Worm (Caenorhabditis elegans) whole organism, L2 larva: ENCODE measurements around the gene srbc-6.
A peak's percentile ranks its signal among the peaks of the same experiment; 100 is the strongest.

ENCODE experiments used
- C34F6.9 ChIP-seq: fragments of 150-350 bp; optimal IDR thresholded peaks from 2 replicates; lab custom pipeline; 2014; ENCODE audit warnings: missing biosample characterization, missing genetic modification characterization
- F13H6.1 ChIP-seq: sonication (generic microtip); optimal IDR thresholded peaks from 2 replicates; lab custom pipeline; 2016; ENCODE audit warnings: missing genetic modification characterization, missing compliant biosample characterization
- R02D3.7 ChIP-seq: fragments of 150-350 bp; optimal IDR thresholded peaks from 2 replicates; lab custom pipeline; 2014; ENCODE audit warnings: missing biosample characterization, missing genetic modification characterization
- Y55F3AM.14 ChIP-seq: fragments of 200-800 bp; sonication (Bioruptor generic); optimal IDR thresholded peaks from 2 replicates; lab custom pipeline; 2018; ENCODE audit warnings: mild to moderate bottlenecking, missing genetic modification characterization, missing compliant biosample characterization
- ZK546.5 ChIP-seq: sonication (generic microtip); optimal IDR thresholded peaks from 2 replicates; lab custom pipeline; 2017; ENCODE audit warnings: missing biosample characterization, missing genetic modification characterization
- aly-2 ChIP-seq: fragments of 150-350 bp; optimal IDR thresholded peaks from 2 replicates; lab custom pipeline; 2014; ENCODE audit warnings: missing biosample characterization, missing genetic modification characterization
- ama-1 ChIP-seq: fragments of 150-350 bp; optimal IDR thresholded peaks from 2 replicates; lab custom pipeline; 2018; ENCODE audit warnings: inconsistent platforms
- blmp-1 ChIP-seq: sonication (generic microtip); optimal IDR thresholded peaks from 2 replicates; lab custom pipeline; 2017; ENCODE audit warnings: missing genetic modification characterization, mild to moderate bottlenecking, missing compliant biosample characterization, antibody characterized with exemption, moderate library complexity; ENCODE audit not compliant: insufficient read depth
- ceh-16 ChIP-seq: fragments of 150-350 bp; optimal IDR thresholded peaks from 2 replicates; lab custom pipeline; 2014; ENCODE audit warnings: missing biosample characterization, missing genetic modification characterization
- ceh-82 ChIP-seq: fragments of 150-350 bp; optimal IDR thresholded peaks from 2 replicates; lab custom pipeline; 2014; ENCODE audit warnings: missing biosample characterization, missing genetic modification characterization
- crh-2 ChIP-seq: sonication (generic microtip); optimal IDR thresholded peaks from 2 replicates; lab custom pipeline; 2017; ENCODE audit warnings: missing biosample characterization, missing genetic modification characterization
- dmd-4 ChIP-seq: sonication (generic microtip); optimal IDR thresholded peaks from 2 replicates; lab custom pipeline; 2017; ENCODE audit warnings: missing biosample characterization, missing genetic modification characterization
- egl-27 ChIP-seq: sonication (generic microtip); optimal IDR thresholded peaks from 3 replicates; lab custom pipeline; 2017; ENCODE audit warnings: missing biosample characterization, missing genetic modification reagents, missing genetic modification characterization
- elt-1 ChIP-seq: fragments of 150-350 bp; optimal IDR thresholded peaks from 2 replicates; lab custom pipeline; 2014; ENCODE audit warnings: missing biosample characterization, missing genetic modification characterization
- elt-3 ChIP-seq: sonication (generic microtip); optimal IDR thresholded peaks from 2 replicates; lab custom pipeline; 2017; ENCODE audit warnings: missing biosample characterization, missing genetic modification characterization
- fos-1 ChIP-seq: fragments of 150-350 bp; optimal IDR thresholded peaks from 2 replicates; lab custom pipeline; 2014; ENCODE audit warnings: missing biosample characterization, missing genetic modification characterization
- gmeb-1 ChIP-seq: fragments of 150-350 bp; optimal IDR thresholded peaks from 2 replicates; lab custom pipeline; 2014; ENCODE audit warnings: missing biosample characterization, missing genetic modification characterization
- lin-11 ChIP-seq: fragments of 150-350 bp; sonication (generic microtip); optimal IDR thresholded peaks from 2 replicates; lab custom pipeline; 2014; ENCODE audit warnings: missing biosample characterization, missing genetic modification characterization, inconsistent platforms, mixed read lengths
- lin-13 ChIP-seq: fragments of 150-350 bp; optimal IDR thresholded peaks from 2 replicates; lab custom pipeline; 2014; ENCODE audit warnings: missing biosample characterization, missing genetic modification reagents, missing genetic modification characterization
- lin-39 ChIP-seq: fragments of 150-350 bp; optimal IDR thresholded peaks from 2 replicates; lab custom pipeline; 2014; ENCODE audit warnings: missing biosample characterization, missing genetic modification reagents, missing genetic modification characterization
- lsy-2 ChIP-seq, 2 experiments: fragments of 150-350 bp in 1 of 2; sonication (generic microtip) in 1 of 2; optimal IDR thresholded peaks; 2 replicates each; lab custom pipeline; 2014 to 2017; ENCODE audit warnings: missing biosample characterization in 2 of 2, missing genetic modification characterization in 2 of 2
- mab-5 ChIP-seq: fragments of 150-350 bp; optimal IDR thresholded peaks from 2 replicates; lab custom pipeline; 2014; ENCODE audit warnings: missing biosample characterization, missing genetic modification characterization
- nhr-10 ChIP-seq: sonication (generic microtip); optimal IDR thresholded peaks from 2 replicates; lab custom pipeline; 2017; ENCODE audit warnings: missing biosample characterization, missing genetic modification characterization
- nhr-11 ChIP-seq: fragments of 150-350 bp; optimal IDR thresholded peaks from 2 replicates; lab custom pipeline; 2014; ENCODE audit warnings: missing biosample characterization, missing genetic modification characterization
- nhr-12 ChIP-seq: fragments of 150-350 bp; optimal IDR thresholded peaks from 2 replicates; lab custom pipeline; 2014; ENCODE audit warnings: missing biosample characterization, missing genetic modification characterization
- nhr-129 ChIP-seq: fragments of 150-350 bp; optimal IDR thresholded peaks from 2 replicates; lab custom pipeline; 2014; ENCODE audit warnings: missing biosample characterization, missing genetic modification characterization
- nhr-21 ChIP-seq: fragments of 150-350 bp; optimal IDR thresholded peaks from 2 replicates; lab custom pipeline; 2014; ENCODE audit warnings: missing biosample characterization, missing genetic modification characterization
- nhr-23 ChIP-seq: fragments of 150-350 bp; optimal IDR thresholded peaks from 2 replicates; lab custom pipeline; 2014; ENCODE audit warnings: missing biosample characterization, missing genetic modification reagents, missing genetic modification characterization
- nhr-237 ChIP-seq: fragments of 150-350 bp; optimal IDR thresholded peaks from 2 replicates; lab custom pipeline; 2014; ENCODE audit warnings: missing biosample characterization, missing genetic modification characterization
- nhr-25 ChIP-seq: fragments of 150-350 bp; sonication (generic microtip); optimal IDR thresholded peaks from 3 replicates; lab custom pipeline; 2014; ENCODE audit warnings: missing biosample characterization, missing genetic modification characterization
- nhr-6 ChIP-seq: fragments of 150-350 bp; optimal IDR thresholded peaks from 2 replicates; lab custom pipeline; 2014; ENCODE audit warnings: missing biosample characterization, missing genetic modification characterization
- nhr-77 ChIP-seq: fragments of 150-350 bp; optimal IDR thresholded peaks from 2 replicates; lab custom pipeline; 2014; ENCODE audit warnings: missing biosample characterization, missing genetic modification characterization
- peb-1 ChIP-seq: fragments of 150-350 bp; optimal IDR thresholded peaks from 2 replicates; lab custom pipeline; 2014; ENCODE audit warnings: missing biosample characterization, missing genetic modification characterization
- sem-4 ChIP-seq: fragments of 150-350 bp; optimal IDR thresholded peaks from 2 replicates; lab custom pipeline; 2014; ENCODE audit warnings: missing biosample characterization, missing genetic modification reagents, missing genetic modification characterization
- sma-3 ChIP-seq: sonication (generic microtip); optimal IDR thresholded peaks from 2 replicates; lab custom pipeline; 2016; ENCODE audit warnings: missing genetic modification reagents, missing genetic modification characterization, missing compliant biosample characterization
- sma-9 ChIP-seq, 2 experiments: fragments of 150-350 bp in 1 of 2; sonication (generic microtip) in 1 of 2; optimal IDR thresholded peaks; 2 replicates each; lab custom pipeline; 2014 to 2016; ENCODE audit warnings: missing genetic modification characterization in 2 of 2, mild to moderate bottlenecking in 1 of 2, missing biosample characterization in 1 of 2, missing compliant biosample characterization in 1 of 2, missing genetic modification reagents in 1 of 2, moderate library complexity in 1 of 2
- snpc-4 ChIP-seq: fragments of 150-350 bp; optimal IDR thresholded peaks from 2 replicates; lab custom pipeline; 2014; ENCODE audit warnings: missing biosample characterization, missing genetic modification characterization
- unc-39 ChIP-seq: fragments of 150-350 bp; optimal IDR thresholded peaks from 2 replicates; lab custom pipeline; 2014; ENCODE audit warnings: missing biosample characterization, missing genetic modification characterization
- unc-62 ChIP-seq: fragments of 150-350 bp; optimal IDR thresholded peaks from 2 replicates; lab custom pipeline; 2014; ENCODE audit warnings: missing biosample characterization, missing genetic modification reagents, missing genetic modification characterization
- zag-1 ChIP-seq: fragments of 150-350 bp; optimal IDR thresholded peaks from 2 replicates; lab custom pipeline; 2014; ENCODE audit warnings: missing biosample characterization, missing genetic modification characterization
- ztf-1 ChIP-seq: fragments of 200-800 bp; sonication (Bioruptor generic); conservative IDR thresholded peaks from 2 replicates; pipeline ENCODE4 v1.3.6; 2022; ENCODE audit warnings: missing genetic modification characterization, missing compliant biosample characterization
- ztf-11 ChIP-seq: sonication (generic microtip); optimal IDR thresholded peaks from 2 replicates; lab custom pipeline; 2017; ENCODE audit warnings: missing biosample characterization, missing genetic modification characterization
- ztf-4 ChIP-seq: fragments of 150-350 bp; optimal IDR thresholded peaks from 2 replicates; lab custom pipeline; 2014; ENCODE audit warnings: missing biosample characterization, missing genetic modification characterization

srbc-6 gene

DNA sequence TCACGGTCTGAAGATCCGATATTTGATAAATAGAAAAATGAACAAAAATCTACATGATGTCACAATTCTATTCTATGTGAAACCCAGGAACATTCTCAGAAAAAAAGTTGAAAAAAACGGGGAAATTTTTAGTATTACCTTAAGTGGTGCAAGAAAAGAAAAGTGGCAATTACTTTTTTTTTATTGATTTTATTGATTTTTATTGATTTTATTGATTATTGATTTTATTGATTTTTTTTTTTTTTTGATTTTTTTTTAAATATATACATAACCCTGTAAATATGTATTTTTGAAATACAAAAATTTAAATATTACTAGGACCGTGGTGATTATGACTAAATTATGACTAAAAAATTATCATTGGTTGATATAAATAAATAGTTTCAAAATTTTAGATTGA lies 1.7 kb downstream of the srbc-6 start:
- TF ChIP-seq nhr-25 (tag; lab: Kevin White, UChicago): no peak
- TF ChIP-seq ztf-4: no peak
- TF ChIP-seq nhr-237: no peak
- no peak for TF ChIP-seq ceh-16
- TF ChIP-seq unc-62 (GFP tag; lab: Kevin White, UChicago): no peak
- no peak for TF ChIP-seq gmeb-1 (tag; lab: Kevin White, UChicago)
- TF ChIP-seq blmp-1 (tag; lab: Kevin White, UChicago): no peak
- no peak for TF ChIP-seq nhr-129
- no peak for TF ChIP-seq crh-2 (tag; lab: Kevin White, UChicago)
- no peak for TF ChIP-seq sma-3 (GFP tag; lab: Kevin White, UChicago)
- no peak for TF ChIP-seq nhr-23 (tag; lab: Kevin White, UChicago)

DNA sequence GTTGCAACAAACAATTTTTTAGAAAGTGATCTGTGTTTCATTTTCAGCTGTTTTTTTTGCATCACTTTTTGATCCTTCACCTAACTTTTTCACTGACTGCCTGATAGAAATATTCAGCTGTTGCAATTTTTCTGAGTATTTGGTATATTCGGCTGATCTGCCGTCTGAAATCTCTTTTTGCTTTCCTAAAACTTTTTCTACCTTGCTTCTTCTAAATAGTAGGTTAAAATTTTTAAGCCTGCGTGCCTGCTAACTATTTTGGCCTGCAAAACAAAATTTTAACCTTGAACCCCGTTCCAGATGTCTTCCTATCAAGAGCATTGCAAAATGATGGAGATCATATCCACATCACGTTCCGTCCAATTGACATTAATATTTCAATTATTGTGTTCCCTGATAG lies 6.2 kb downstream of the srbc-6 start, which contains the start of gene srab-8:
srab-8 (plus strand) TSS at position 301 of the 400 bp plus-strand sequence.
- TF ChIP-seq C34F6.9 (tag; lab: Kevin White, UChicago) (no peak), Y55F3AM.14 (no peak), ztf-4 (no peak), sem-4 (tag; lab: Kevin White, UChicago) (no peak), nhr-21 (tag; lab: Kevin White, UChicago) (no peak), nhr-23 (tag; lab: Kevin White, UChicago) (no peak), unc-39 (tag; lab: Kevin White, UChicago) (no peak), nhr-12 (tag; lab: Kevin White, UChicago) (no peak), crh-2 (tag; lab: Kevin White, UChicago) (no peak), nhr-237 (no peak), R02D3.7 (no peak), F13H6.1 (tag; lab: Kevin White, UChicago) (no peak), egl-27 (tag; lab: Kevin White, UChicago) (no peak), nhr-11 (tag; lab: Kevin White, UChicago) (no peak), aly-2 (tag; lab: Kevin White, UChicago) (no peak), ama-1 (no peak), lsy-2 (tag; optimal IDR thresholded peaks at IDR 0.05; lab: Kevin White, UChicago) (no peak), ZK546.5 (tag; lab: Kevin White, UChicago) (no peak)

DNA sequence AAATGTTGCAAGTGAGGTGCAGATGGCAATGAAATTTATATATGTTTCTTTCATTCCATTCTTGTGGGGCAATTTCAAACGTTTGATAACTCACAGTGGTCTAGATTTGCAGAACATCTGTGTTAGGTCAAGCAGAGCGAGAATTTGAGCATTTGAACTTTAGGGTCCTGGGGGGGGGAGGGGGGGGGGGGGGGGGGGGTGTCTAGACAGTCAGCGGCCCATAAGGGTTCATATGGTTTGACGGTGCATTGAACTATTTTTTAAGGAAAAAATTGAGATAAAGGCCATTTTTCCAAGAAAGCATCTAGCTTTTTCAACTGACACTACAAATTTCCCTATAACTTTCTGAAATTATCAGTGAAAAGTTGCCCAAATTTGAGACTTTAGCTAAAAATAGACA lies 15.9 kb downstream of the srbc-6 start:
- TF ChIP-seq nhr-11 (tag; lab: Kevin White, UChicago) (no peak), R02D3.7 (no peak), ztf-11 (tag; lab: Kevin White, UChicago) (no peak), snpc-4 (tag; lab: Kevin White, UChicago) (no peak), aly-2 (tag; lab: Kevin White, UChicago) (no peak), lin-39 (tag; lab: Kevin White, UChicago) (no peak), nhr-77 (tag; lab: Kevin White, UChicago) (no peak), lin-13 (GFP tag; lab: Kevin White, UChicago) (no peak), lin-11 (tag; lab: Kevin White, UChicago) (no peak), elt-1 (tag; lab: Kevin White, UChicago) (no peak)

DNA sequence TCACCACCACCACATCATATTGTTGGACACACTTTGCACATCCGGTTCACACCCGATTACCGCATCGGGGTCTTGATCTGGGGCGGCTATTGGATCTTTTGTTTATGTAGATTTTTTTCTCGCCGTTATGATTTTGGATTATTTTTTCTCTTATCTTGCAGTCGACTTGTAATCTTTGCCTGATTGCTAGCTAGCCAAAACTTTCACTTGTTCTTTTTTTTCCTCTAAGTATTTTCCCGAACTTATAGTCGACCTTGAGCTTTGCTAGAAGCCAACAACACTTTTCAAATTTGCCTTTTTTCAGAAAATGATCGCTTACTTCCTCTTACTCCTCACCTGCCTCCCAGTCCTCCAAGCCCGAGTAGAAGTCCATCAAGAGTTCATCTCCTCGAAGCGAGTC lies 18.1 kb downstream of the srbc-6 start, which contains the start of gene lag-2:
lag-2 (plus strand) TSS at position 301 of the 400 bp plus-strand sequence.
- no peak for TF ChIP-seq nhr-12 (tag; lab: Kevin White, UChicago)
- no peak for TF ChIP-seq nhr-6 (tag; lab: Kevin White, UChicago)
- TF ChIP-seq sma-3 (GFP tag; lab: Kevin White, UChicago): no peak
- TF ChIP-seq nhr-11 (tag; lab: Kevin White, UChicago): no peak
- TF ChIP-seq ztf-1 (GFP tag; lab: Robert Waterston, UW): no peak
- TF ChIP-seq lin-11 (tag; lab: Kevin White, UChicago): no peak

DNA sequence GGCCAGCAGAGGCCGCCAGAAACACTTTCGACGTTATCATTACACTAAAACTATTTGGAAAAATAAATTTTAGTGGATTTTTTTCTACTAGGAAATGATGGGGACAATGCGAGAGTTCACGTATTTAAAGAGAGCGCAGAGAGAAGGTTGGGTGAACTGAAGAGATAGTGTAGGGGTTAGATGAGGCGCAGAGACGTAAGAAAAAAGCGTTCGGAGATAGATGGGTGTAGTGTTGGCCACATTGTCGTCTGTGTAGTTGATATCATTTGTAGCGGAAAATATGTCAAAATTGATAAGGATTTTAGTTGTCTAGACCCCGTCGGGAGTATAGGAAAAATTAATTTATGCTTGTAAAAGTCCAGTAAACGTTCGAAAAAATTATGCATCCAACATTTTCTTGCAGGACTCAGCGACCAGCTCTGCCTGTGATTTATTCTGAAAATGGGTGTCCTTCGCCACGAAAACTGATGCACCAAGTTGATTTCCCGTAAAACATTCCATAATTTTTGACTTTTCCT lies 23.2 kb downstream of the srbc-6 start, which contains the start of the genes Y73C8B.3 and Y73C8B.9:
Y73C8B.3 (minus strand) TSS at position 147 of the 518 bp plus-strand sequence.
Y73C8B.9 (plus strand) TSS at position 468 of the 518 bp plus-strand sequence.
- TF ChIP-seq ztf-4: no peak
- no peak for TF ChIP-seq egl-27 (tag; lab: Kevin White, UChicago)
- TF ChIP-seq ZK546.5 (tag; lab: Kevin White, UChicago): no peak
- no peak for TF ChIP-seq nhr-10 (tag; lab: Kevin White, UChicago)
- TF ChIP-seq mab-5 (tag; lab: Kevin White, UChicago): no peak
- TF ChIP-seq elt-3 (tag; lab: Kevin White, UChicago): no peak
- TF ChIP-seq peb-1 (tag; lab: Kevin White, UChicago): no peak
- TF ChIP-seq fos-1 (tag; lab: Kevin White, UChicago): peak; percentile 14
- TF ChIP-seq snpc-4 (tag; lab: Kevin White, UChicago): no peak
- TF ChIP-seq ceh-82 (tag; lab: Kevin White, UChicago): no peak
- no peak for TF ChIP-seq Y55F3AM.14
- TF ChIP-seq nhr-77 (tag; lab: Kevin White, UChicago): no peak
- no peak for TF ChIP-seq sem-4 (tag; lab: Kevin White, UChicago)
- TF ChIP-seq nhr-12 (tag; lab: Kevin White, UChicago): no peak
- peak; percentile 43 for TF ChIP-seq gmeb-1 (tag; lab: Kevin White, UChicago)
- TF ChIP-seq lsy-2 (tag; optimal IDR thresholded peaks at IDR 0.05; lab: Kevin White, UChicago): no peak
- no peak for TF ChIP-seq ama-1
- no peak for TF ChIP-seq zag-1
- peak; percentile 77 for TF ChIP-seq sma-9 (GFP tag; optimal IDR thresholded peaks at IDR 0.05; lab: Kevin White, UChicago)
- TF ChIP-seq sma-9 (tag; optimal IDR thresholded peaks at IDR 0.05; lab: Kevin White, UChicago): no peak
- TF ChIP-seq dmd-4 (tag; lab: Kevin White, UChicago): no peak
- no peak for TF ChIP-seq C34F6.9 (tag; lab: Kevin White, UChicago)
- TF ChIP-seq nhr-129: no peak
- TF ChIP-seq crh-2 (tag; lab: Kevin White, UChicago): peak; percentile 15
- no peak for TF ChIP-seq R02D3.7
- no peak for TF ChIP-seq unc-62 (GFP tag; lab: Kevin White, UChicago)
